Fruit fly (Drosophila melanogaster): ENCODE results near the gene CG7203.

The CG7203 gene

dm6 chr2L:7711034-7711685 lies 41.8 kb downstream of the CG7203 start:
- TF ChIP-seq CG8478 (optimal IDR thresholded peaks at IDR 0.05) (no peak), CTCF (optimal IDR thresholded peaks at IDR 0.05) (no peak)

- TF ChIP-seq CG8478 (optimal IDR thresholded peaks at IDR 0.05) (no peak), CTCF (optimal IDR thresholded peaks at IDR 0.05) (no peak)
These were observed 42.4 kb downstream of the CG7203 start, which contains the start of gene Ntl for dm6 chr2L:7710580-7710979. Ntl (plus strand) TSS chr2L:7710880.

- TF ChIP-seq CG8478 (optimal IDR thresholded peaks at IDR 0.05) (no peak), CTCF (optimal IDR thresholded peaks at IDR 0.05) (no peak)
These were observed 49.5 kb downstream of the CG7203 start for dm6 chr2L:7703534-7703933.

DNA sequence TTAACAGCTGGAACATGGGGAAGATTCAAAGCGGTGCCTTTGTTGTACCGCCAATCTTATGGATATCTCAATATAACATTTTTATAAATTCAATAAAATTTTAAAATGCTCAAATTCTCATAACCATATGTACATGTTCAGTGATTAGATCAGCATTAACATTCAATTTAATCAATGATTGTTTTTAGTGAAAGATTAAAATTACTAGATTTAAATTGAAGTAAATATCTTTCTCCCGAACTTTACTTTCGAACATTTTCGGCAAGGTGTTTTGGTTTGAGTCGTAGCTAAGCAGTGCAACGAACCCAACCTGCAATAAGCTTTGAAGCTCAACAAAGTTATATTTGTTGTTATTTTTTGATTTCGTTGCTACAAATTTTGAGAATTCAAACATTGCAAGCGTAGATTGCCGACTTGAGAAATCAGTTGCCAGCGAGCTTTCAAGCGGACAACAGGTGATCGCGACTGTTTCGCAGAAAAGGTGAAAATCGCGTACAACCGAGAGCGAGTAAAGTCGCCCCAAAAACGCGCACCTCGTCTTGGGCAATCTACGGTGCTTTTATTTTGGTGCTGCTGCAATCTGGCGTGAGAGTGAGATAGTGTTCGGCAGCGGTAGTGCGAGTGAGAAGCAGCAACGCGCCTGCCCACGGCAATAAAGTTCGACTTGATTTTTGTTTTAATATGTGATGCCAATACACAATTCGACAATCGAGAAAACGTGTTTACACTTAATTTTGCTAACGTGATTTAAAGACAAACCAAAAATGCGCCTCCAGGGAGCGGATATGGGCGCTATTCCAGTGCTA lies 50.4 kb downstream of the CG7203 start, which contains the start of gene Tep3:
TSS of gene Tep3 (plus strand) at position 423 of the 806 bp plus-strand sequence.
- no peak for TF ChIP-seq CG8478 (optimal IDR thresholded peaks at IDR 0.05)
- no peak for TF ChIP-seq CTCF (optimal IDR thresholded peaks at IDR 0.05)

All from S2 (cell line).